Fruit fly (Drosophila melanogaster): Measurements from ENCODE around the gene Pgant8.

DNA sequence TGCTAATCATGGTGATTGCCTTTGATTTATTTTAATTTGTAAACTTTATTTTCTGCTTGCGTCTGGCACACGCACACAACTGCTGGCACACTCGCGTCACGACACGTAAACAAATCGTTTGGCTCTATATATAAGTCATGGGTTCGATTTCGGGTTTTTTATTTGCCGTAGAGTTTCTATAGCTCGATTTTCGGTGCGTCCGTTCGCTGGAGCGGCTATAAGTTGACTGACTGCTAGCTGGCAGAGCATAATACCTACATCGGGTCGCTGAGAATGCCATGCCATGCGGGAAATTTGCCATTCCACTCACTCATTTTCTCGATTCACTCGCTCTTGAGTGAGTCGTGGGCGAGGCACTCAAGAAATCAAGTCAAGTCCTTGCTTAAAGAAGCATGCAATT lies 44.5 kb downstream of the Pgant8 start, which contains the start of gene comm:
- TF ChIP-seq CG7045 (GFP tag; optimal IDR thresholded peaks at IDR 0.05): no peak
- TF ChIP-seq kay (GFP tag; ENCODE audit: borderline replicate concordance): no peak
- no peak for TF ChIP-seq pad (GFP tag; optimal IDR thresholded peaks at IDR 0.05)
- no peak for TF ChIP-seq Clk (GFP tag; optimal IDR thresholded peaks at IDR 0.05)
- TF ChIP-seq Hr96 (GFP tag; optimal IDR thresholded peaks at IDR 0.05): no peak
- TF ChIP-seq CG12768 (GFP tag; optimal IDR thresholded peaks at IDR 0.05): no peak
